Worm (Caenorhabditis elegans) whole organism, L1 larva: ENCODE data around the gene pus-1.

Experiments used
- irx-1 ChIP-seq: sonication (generic microtip); optimal IDR thresholded peaks from 2 replicates; lab custom pipeline; 2016; ENCODE audit warnings: missing genetic modification characterization, missing compliant biosample characterization
- lir-3 ChIP-seq: sonication (generic microtip); optimal IDR thresholded peaks from 2 replicates; lab custom pipeline; 2016; ENCODE audit warnings: mild to moderate bottlenecking, missing genetic modification characterization, moderate library complexity, missing compliant biosample characterization; ENCODE audit not compliant: poor library complexity
- nhr-76 ChIP-seq: sonication (generic microtip); optimal IDR thresholded peaks from 2 replicates; lab custom pipeline; 2017; ENCODE audit warnings: missing biosample characterization, missing genetic modification characterization
- skn-1 ChIP-seq: fragments of 150-350 bp; optimal IDR thresholded peaks from 2 replicates; lab custom pipeline; 2014; ENCODE audit warnings: missing biosample characterization, missing genetic modification characterization
- sox-4 ChIP-seq: sonication (generic microtip); optimal IDR thresholded peaks from 2 replicates; lab custom pipeline; 2016; ENCODE audit warnings: missing genetic modification characterization, missing compliant biosample characterization

- no peak for TF ChIP-seq irx-1 (tag; lab: Kevin White, UChicago)
- no peak for TF ChIP-seq sox-4 (tag; lab: Kevin White, UChicago)
- TF ChIP-seq skn-1: no peak
- no peak for TF ChIP-seq lir-3 (tag; lab: Kevin White, UChicago)
- TF ChIP-seq nhr-76 (tag; lab: Kevin White, UChicago): no peak
These were observed 15.5 kb downstream of the pus-1 start for ce11 chrV:16779281-16779597.
